Fruit fly (Drosophila melanogaster) whole organism, prepupa: Measurements from ENCODE around the gene TkR86C.

Experiments
- CG10631 ChIP-seq: fragments of 200-800 bp; sonication (Bioruptor generic); optimal IDR thresholded peaks from 2 replicates; lab custom pipeline; 2016; ENCODE audit warnings: missing biosample characterization, missing genetic modification characterization
- CG10669 ChIP-seq: fragments of 200-800 bp; sonication (Bioruptor generic); optimal IDR thresholded peaks from 3 replicates; lab custom pipeline; 2018; ENCODE audit warnings: missing biosample characterization, mild to moderate bottlenecking, missing genetic modification characterization, moderate library complexity
- CG11294 ChIP-seq: fragments of 200-800 bp; sonication (Bioruptor generic); IDR thresholded peaks from 2 replicates; pipeline ENCODE4 v1.3.6; 2022; ENCODE audit warnings: missing biosample characterization, missing genetic modification characterization
- CG11902 ChIP-seq: fragments of 200-800 bp; sonication (Bioruptor generic); optimal IDR thresholded peaks from 3 replicates; lab custom pipeline; 2016; ENCODE audit warnings: missing biosample characterization, missing genetic modification characterization
- CG15336 ChIP-seq: fragments of 200-800 bp; sonication (Bioruptor generic); IDR thresholded peaks from 2 replicates; pipeline ENCODE4 v1.3.6; 2022; ENCODE audit warnings: missing biosample characterization, missing genetic modification characterization
- CG1621 ChIP-seq: fragments of 200-800 bp; sonication (Bioruptor generic); optimal IDR thresholded peaks from 3 replicates; lab custom pipeline; 2018; ENCODE audit warnings: missing biosample characterization, mild to moderate bottlenecking, missing genetic modification characterization
- CG16779 ChIP-seq: fragments of 200-800 bp; sonication (Bioruptor generic); optimal IDR thresholded peaks from 3 replicates; lab custom pipeline; 2017; ENCODE audit warnings: missing biosample characterization, mild to moderate bottlenecking, missing genetic modification characterization
- CG31627 ChIP-seq: fragments of 200-800 bp; sonication (Bioruptor generic); optimal IDR thresholded peaks from 3 replicates; lab custom pipeline; 2016; ENCODE audit warnings: missing biosample characterization, missing genetic modification characterization
- CG32006 ChIP-seq: fragments of 200-800 bp; sonication (Bioruptor generic); optimal IDR thresholded peaks from 3 replicates; lab custom pipeline; 2017; ENCODE audit warnings: missing biosample characterization, mild to moderate bottlenecking, missing genetic modification characterization
- CG34406 ChIP-seq: fragments of 200-800 bp; sonication (Bioruptor generic); optimal IDR thresholded peaks from 3 replicates; lab custom pipeline; 2016; ENCODE audit warnings: missing biosample characterization, missing genetic modification characterization
- CG3919 ChIP-seq: fragments of 200-800 bp; sonication (Bioruptor generic); optimal IDR thresholded peaks from 3 replicates; lab custom pipeline; 2016; ENCODE audit warnings: missing biosample characterization, missing genetic modification characterization
- CG4318 ChIP-seq: fragments of 200-800 bp; sonication (Bioruptor generic); optimal IDR thresholded peaks from 3 replicates; lab custom pipeline; 2017; ENCODE audit warnings: missing biosample characterization, mild to moderate bottlenecking, missing genetic modification characterization
- CG6163 ChIP-seq: fragments of 200-800 bp; sonication (Bioruptor generic); IDR thresholded peaks from 3 replicates; pipeline ENCODE4 v1.3.6; 2022; ENCODE audit warnings: missing biosample characterization, missing genetic modification characterization
- CG6276 ChIP-seq: fragments of 200-800 bp; sonication (Bioruptor generic); optimal IDR thresholded peaks from 2 replicates; lab custom pipeline; 2017; ENCODE audit warnings: missing biosample characterization, mild to moderate bottlenecking, missing genetic modification characterization
- CG6792 ChIP-seq: fragments of 200-800 bp; sonication (Bioruptor generic); optimal IDR thresholded peaks from 3 replicates; lab custom pipeline; 2016; ENCODE audit warnings: missing biosample characterization, missing genetic modification characterization
- CG6854 ChIP-seq: fragments of 200-800 bp; sonication (Bioruptor generic); optimal IDR thresholded peaks from 2 replicates; lab custom pipeline; 2017; ENCODE audit warnings: missing biosample characterization, mild to moderate bottlenecking, missing genetic modification characterization
- CG7368 ChIP-seq: fragments of 200-800 bp; sonication (Bioruptor generic); optimal IDR thresholded peaks from 3 replicates; lab custom pipeline; 2016; ENCODE audit warnings: missing biosample characterization, missing genetic modification characterization
- CG8319 ChIP-seq: fragments of 200-800 bp; sonication (Bioruptor generic); optimal IDR thresholded peaks from 3 replicates; lab custom pipeline; 2016; ENCODE audit warnings: missing biosample characterization, missing genetic modification characterization
- CG9139 ChIP-seq: fragments of 200-800 bp; sonication (Bioruptor generic); optimal IDR thresholded peaks from 3 replicates; lab custom pipeline; 2017; ENCODE audit warnings: missing biosample characterization, mild to moderate bottlenecking, missing genetic modification characterization
- Eip78C ChIP-seq: fragments of 200-800 bp; sonication (Bioruptor generic); peaks from one replicate; lab custom pipeline; 2016; ENCODE audit warnings: missing biosample characterization, missing genetic modification characterization
- Eip93F ChIP-seq: fragments of 200-800 bp; sonication (Bioruptor generic); optimal IDR thresholded peaks from 2 replicates; lab custom pipeline; 2016; ENCODE audit warnings: missing biosample characterization, mild to moderate bottlenecking, missing genetic modification characterization
- Ets96B ChIP-seq: fragments of 200-800 bp; optimal IDR thresholded peaks from 2 replicates; lab custom pipeline; 2019; ENCODE audit warnings: missing biosample characterization, mild to moderate bottlenecking, missing genetic modification characterization, moderate library complexity
- Gug ChIP-seq: fragments of 200-800 bp; sonication (Bioruptor generic); IDR thresholded peaks from 2 replicates; pipeline ENCODE4 v1.3.6; 2022; ENCODE audit warnings: missing biosample characterization, missing genetic modification characterization
- Hr38 ChIP-seq: sonication (Bioruptor generic); optimal IDR thresholded peaks from 2 replicates; lab custom pipeline; 2016; ENCODE audit warnings: missing biosample characterization, missing genetic modification characterization
- Hr39 ChIP-seq: fragments of 200-800 bp; sonication (Bioruptor generic); optimal IDR thresholded peaks from 2 replicates; lab custom pipeline; 2016; ENCODE audit warnings: missing biosample characterization, missing genetic modification characterization
- Hr4 ChIP-seq: fragments of 200-800 bp; sonication (Bioruptor generic); optimal IDR thresholded peaks from 3 replicates; lab custom pipeline; 2016; ENCODE audit warnings: missing biosample characterization, missing genetic modification characterization
- Lpt ChIP-seq: fragments of 200-800 bp; sonication (Bioruptor generic); optimal IDR thresholded peaks from 3 replicates; lab custom pipeline; 2016; ENCODE audit warnings: missing biosample characterization, missing genetic modification characterization
- Met ChIP-seq: fragments of 200-800 bp; sonication (Bioruptor generic); optimal IDR thresholded peaks from 3 replicates; lab custom pipeline; 2016; ENCODE audit warnings: missing biosample characterization, missing genetic modification characterization
- Smox ChIP-seq: fragments of 200-800 bp; sonication (Bioruptor generic); optimal IDR thresholded peaks from 3 replicates; lab custom pipeline; 2016; ENCODE audit warnings: missing biosample characterization, missing genetic modification characterization
- Sox15 ChIP-seq: fragments of 200-800 bp; sonication (Bioruptor generic); optimal IDR thresholded peaks from 3 replicates; lab custom pipeline; 2016; ENCODE audit warnings: missing biosample characterization, missing genetic modification characterization
- acj6 ChIP-seq: fragments of 200-800 bp; sonication (Bioruptor generic); optimal IDR thresholded peaks from 3 replicates; lab custom pipeline; 2016; ENCODE audit warnings: missing biosample characterization, missing genetic modification characterization
- cyc ChIP-seq: fragments of 200-800 bp; sonication (Bioruptor generic); optimal IDR thresholded peaks from 3 replicates; lab custom pipeline; 2016; ENCODE audit warnings: missing biosample characterization, missing genetic modification characterization
- esn ChIP-seq: fragments of 200-800 bp; sonication (Bioruptor generic); optimal IDR thresholded peaks from 2 replicates; lab custom pipeline; 2016; ENCODE audit warnings: missing biosample characterization, mild to moderate bottlenecking, missing genetic modification characterization, moderate library complexity
- fd59A ChIP-seq: fragments of 200-800 bp; sonication (Bioruptor generic); optimal IDR thresholded peaks from 2 replicates; lab custom pipeline; 2017; ENCODE audit warnings: missing biosample characterization, mild to moderate bottlenecking, missing genetic modification characterization, missing genetic modification reagents
- lz ChIP-seq: fragments of 200-800 bp; sonication (Bioruptor generic); optimal IDR thresholded peaks from 3 replicates; lab custom pipeline; 2016; ENCODE audit warnings: missing biosample characterization, missing genetic modification characterization
- net ChIP-seq: fragments of 200-800 bp; sonication (Bioruptor generic); optimal IDR thresholded peaks from 3 replicates; lab custom pipeline; 2016; ENCODE audit warnings: missing biosample characterization, missing genetic modification characterization
- pdm3 ChIP-seq: fragments of 200-800 bp; sonication (Bioruptor generic); optimal IDR thresholded peaks from 3 replicates; lab custom pipeline; 2016; ENCODE audit warnings: missing biosample characterization, missing genetic modification characterization
- salr ChIP-seq, 2 experiments: fragments of 200-800 bp; sonication (Bioruptor generic); optimal IDR thresholded peaks; 3 replicates each; lab custom pipeline; 2016 to 2018; ENCODE audit warnings: missing biosample characterization in 2 of 2, missing genetic modification characterization in 2 of 2, mild to moderate bottlenecking in 1 of 2
- spab ChIP-seq: fragments of 200-800 bp; sonication (Bioruptor generic); optimal IDR thresholded peaks from 2 replicates; lab custom pipeline; 2017; ENCODE audit warnings: missing biosample characterization, mild to moderate bottlenecking, missing genetic modification characterization, missing genetic modification reagents
- svp ChIP-seq: fragments of 200-800 bp; sonication (Bioruptor generic); peaks from one replicate; lab custom pipeline; 2016; ENCODE audit warnings: missing biosample characterization, missing genetic modification characterization
- topi ChIP-seq: fragments of 200-800 bp; sonication (Bioruptor generic); optimal IDR thresholded peaks from 3 replicates; lab custom pipeline; 2016; ENCODE audit warnings: missing biosample characterization, missing genetic modification characterization

Gene TkR86C

dm6 chr3R:10775246-10775645 is 24.2 kb upstream of the TkR86C start (continued):
- TF ChIP-seq acj6 (GFP tag; lab: Kevin White, UChicago) (peak; percentile 26), CG7368 (GFP tag; lab: Kevin White, UChicago) (no peak), cyc (GFP tag; lab: Kevin White, UChicago) (peak; percentile 26), CG3919 (GFP tag; lab: Kevin White, UChicago) (no peak), CG6792 (peak; percentile 2), CG11902 (GFP tag; lab: Kevin White, UChicago) (no peak), CG31627 (GFP tag; lab: Kevin White, UChicago) (peak; percentile 41), Eip78C (GFP tag; lab: Kevin White, UChicago) (no peak), lz (GFP tag; lab: Kevin White, UChicago) (peak; percentile 12), CG32006 (GFP tag; lab: Kevin White, UChicago) (no peak)

dm6 chr3R:10767526-10767925 is 16.5 kb upstream of the TkR86C start, which contains the start of gene TfIIFbeta:
Gene TfIIFbeta (minus strand): TSS chr3R:10767804.
- TF ChIP-seq CG34406 (GFP tag; lab: Kevin White, UChicago) (no peak), esn (GFP tag; lab: Kevin White, UChicago) (no peak), spab (GFP tag; lab: Kevin White, UChicago) (no peak), CG9139 (GFP tag; lab: Kevin White, UChicago) (no peak), CG10669 (GFP tag; lab: Kevin White, UChicago) (no peak), CG6163 (GFP tag; lab: Robert Waterston, UW) (no peak), Sox15 (GFP tag; lab: Kevin White, UChicago) (no peak), Eip93F (GFP tag; lab: Kevin White, UChicago) (no peak), CG1621 (no peak), pdm3 (no peak), CG16779 (tag; lab: Kevin White, UChicago) (no peak), cyc (GFP tag; lab: Kevin White, UChicago) (no peak), net (no peak), Eip78C (GFP tag; lab: Kevin White, UChicago) (no peak), CG8319 (no peak), CG32006 (GFP tag; lab: Kevin White, UChicago) (no peak)

DNA sequence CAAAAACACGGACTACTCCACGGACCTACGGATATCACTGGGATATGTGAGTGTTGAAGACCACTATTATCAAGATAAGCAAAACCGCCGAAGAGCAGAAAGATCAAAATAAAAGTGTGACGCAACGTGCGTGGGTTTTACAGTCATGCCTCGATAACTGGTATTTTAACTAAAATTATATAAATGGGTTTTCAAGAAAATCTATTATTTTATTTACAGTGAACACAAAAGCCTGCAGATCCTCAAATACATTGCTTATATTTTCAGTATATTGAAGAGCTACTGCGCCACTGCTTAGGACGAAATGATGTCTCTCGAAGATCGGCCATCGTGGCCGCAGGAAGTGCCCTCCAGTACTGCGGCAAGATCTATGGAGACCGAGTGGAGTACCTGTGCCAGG is 11.0 kb upstream of the TkR86C start:
- no peak for TF ChIP-seq svp (GFP tag; lab: Kevin White, UChicago)
- no peak for TF ChIP-seq Hr39 (GFP tag; lab: Kevin White, UChicago)
- peak; percentile 20 for TF ChIP-seq esn (GFP tag; lab: Kevin White, UChicago)
- no peak for TF ChIP-seq spab (GFP tag; lab: Kevin White, UChicago)
- 0 out of 2 replicates have a peak, but pooled peaks have one; percentile 14 for TF ChIP-seq CG11294 (GFP tag; lab: Robert Waterston, UW)
- peak; percentile 5 for TF ChIP-seq Smox (GFP tag; lab: Kevin White, UChicago)
- peak; percentile 26 for TF ChIP-seq CG31627 (GFP tag; lab: Kevin White, UChicago)
- TF ChIP-seq, all 60 proteins: peak for 4

DNA sequence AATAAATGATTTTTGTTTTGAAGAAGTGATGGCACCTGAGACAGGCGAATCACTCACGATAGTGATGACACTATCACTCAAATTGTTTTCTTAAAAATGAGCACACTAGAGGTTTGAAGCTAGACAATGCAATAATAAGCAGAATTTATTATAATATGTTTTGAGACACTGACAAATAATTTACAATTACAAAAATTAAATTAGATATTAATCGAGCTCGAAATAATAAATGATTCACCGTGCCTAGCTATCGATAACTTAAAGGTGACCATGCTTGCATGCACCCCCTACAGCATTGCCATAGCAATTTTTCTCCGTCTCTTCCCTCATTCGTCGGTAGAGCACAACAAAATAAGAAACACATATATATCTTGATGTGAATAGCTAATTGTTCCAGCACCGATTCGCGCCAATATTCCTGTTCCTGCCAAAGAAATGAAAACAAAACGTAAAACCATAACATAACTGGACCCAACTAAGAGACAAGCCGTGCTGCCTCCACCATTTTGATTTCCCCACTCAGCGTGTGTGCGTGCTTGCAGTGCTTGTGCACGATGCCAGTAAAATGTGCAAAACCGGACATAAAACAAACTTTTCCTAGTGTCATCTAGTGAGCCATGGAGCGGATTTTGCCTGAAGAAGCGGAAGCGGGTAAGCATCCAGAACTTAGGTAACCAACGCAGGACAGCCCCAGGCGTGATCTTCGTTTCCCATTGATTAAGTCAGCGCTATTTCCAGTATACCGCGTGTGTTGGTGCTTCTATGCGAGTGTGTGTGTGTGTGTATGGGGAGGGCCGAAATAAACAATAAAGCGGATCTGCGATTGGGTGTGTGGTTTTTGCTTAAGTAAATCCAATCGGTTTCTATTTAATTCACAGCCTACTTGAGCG is 10.2 kb upstream of the TkR86C start, which contains the start of the genes MED7 and Cap-H2:
TSS of gene MED7 (minus strand) at position 67 of the 890 bp plus-strand sequence.
TSS of gene Cap-H2 (plus strand) at position 345 of the 890 bp plus-strand sequence.
- TF ChIP-seq CG10631 (GFP tag; lab: Kevin White, UChicago) = peak; percentile 72
- peak; percentile 65 for TF ChIP-seq Gug (GFP tag; lab: Robert Waterston, UW)
- TF ChIP-seq CG15336 (GFP tag; lab: Robert Waterston, UW) = no peak
- TF ChIP-seq Lpt (GFP tag; lab: Kevin White, UChicago) = peak; percentile 59
- TF ChIP-seq acj6 (GFP tag; lab: Kevin White, UChicago) = peak; percentile 79
- TF ChIP-seq fd59A (GFP tag; lab: Kevin White, UChicago) = no peak
- TF ChIP-seq CG6163 (GFP tag; lab: Robert Waterston, UW) = peak; percentile 73
- TF ChIP-seq Hr39 (GFP tag; lab: Kevin White, UChicago) = peak; percentile 80
- no peak for TF ChIP-seq CG1621
- no peak for TF ChIP-seq net
- peak; percentile 76 for TF ChIP-seq pdm3
- no peak for TF ChIP-seq CG6792
- no peak for TF ChIP-seq CG4318
- TF ChIP-seq CG10669 (GFP tag; lab: Kevin White, UChicago) = no peak
- peak; percentile 60 for TF ChIP-seq Ets96B (tag; lab: Kevin White, UChicago)
- TF ChIP-seq CG6854 = no peak
- peak; percentile 62 for TF ChIP-seq Sox15 (GFP tag; lab: Kevin White, UChicago)
- peak; percentile 80 for TF ChIP-seq esn (GFP tag; lab: Kevin White, UChicago)
- TF ChIP-seq salr (GFP tag; optimal IDR thresholded peaks at IDR 0.05; lab: Kevin White, UChicago) = no peak
- no peak for TF ChIP-seq Met (GFP tag; lab: Kevin White, UChicago)
- TF ChIP-seq svp (GFP tag; lab: Kevin White, UChicago) = no peak
- TF ChIP-seq CG6276 (GFP tag; lab: Kevin White, UChicago) = no peak
- peak; percentile 54 for TF ChIP-seq CG7368 (GFP tag; lab: Kevin White, UChicago)
- no peak for TF ChIP-seq Hr38
- peak; percentile 78 for TF ChIP-seq Hr4
- TF ChIP-seq CG8319 = no peak
- no peak for TF ChIP-seq Eip93F (GFP tag; lab: Kevin White, UChicago)
- peak; percentile 77 for TF ChIP-seq cyc (GFP tag; lab: Kevin White, UChicago)
- peak; percentile 83 for TF ChIP-seq topi (GFP tag; lab: Kevin White, UChicago)
- peak; percentile 81 for TF ChIP-seq lz (GFP tag; lab: Kevin White, UChicago)
